Fruit fly (Drosophila melanogaster) whole organism, embryonic: Measurements from ENCODE around the gene CG41128.

Source experiments
- Abd-B ChIP-seq: fragments of 200-800 bp; sonication (Bioruptor generic); optimal IDR thresholded peaks from 2 replicates; lab custom pipeline; 2018; ENCODE audit warnings: missing biosample characterization, mild to moderate bottlenecking, missing genetic modification characterization, moderate library complexity
- Bgb ChIP-seq: fragments of 200-800 bp; sonication (Bioruptor generic); IDR thresholded peaks from 2 replicates; pipeline ENCODE4 v1.3.6; 2022; ENCODE audit warnings: missing biosample characterization, missing genetic modification characterization; ENCODE audit not compliant: partially characterized antibody
- CG1024 ChIP-seq: fragments of 200-800 bp; sonication (Bioruptor generic); IDR thresholded peaks from 2 replicates; pipeline ENCODE4 v1.3.6; 2022; ENCODE audit warnings: missing biosample characterization, missing genetic modification characterization
- CG10431 ChIP-seq: fragments of 200-800 bp; sonication (Bioruptor generic); optimal IDR thresholded peaks from 3 replicates; lab custom pipeline; 2018; ENCODE audit warnings: missing biosample characterization, mild to moderate bottlenecking, missing genetic modification characterization
- CG11398 ChIP-seq: fragments of 200-800 bp; sonication (Bioruptor generic); optimal IDR thresholded peaks from 2 replicates; lab custom pipeline; 2016; ENCODE audit warnings: missing biosample characterization, missing genetic modification characterization
- CG11695 ChIP-seq: fragments of 200-800 bp; sonication (Bioruptor generic); IDR thresholded peaks from 3 replicates; pipeline ENCODE4 v1.3.6; 2022; ENCODE audit warnings: missing biosample characterization, missing genetic modification characterization
- CG15073 ChIP-seq: fragments of 200-800 bp; sonication (Bioruptor generic); optimal IDR thresholded peaks from 2 replicates; lab custom pipeline; 2016; ENCODE audit warnings: missing biosample characterization, missing genetic modification characterization
- CG1602 ChIP-seq: fragments of 200-800 bp; sonication (Bioruptor generic); optimal IDR thresholded peaks from 3 replicates; lab custom pipeline; 2016; ENCODE audit warnings: missing biosample characterization, missing genetic modification characterization
- CG17328 ChIP-seq: fragments of 200-800 bp; sonication (Bioruptor generic); IDR thresholded peaks from 2 replicates; pipeline ENCODE4 v1.3.6; 2022; ENCODE audit warnings: missing biosample characterization, missing genetic modification characterization
- CG17568 ChIP-seq: fragments of 200-800 bp; sonication (Bioruptor generic); optimal IDR thresholded peaks from 2 replicates; lab custom pipeline; 2018; ENCODE audit warnings: missing biosample characterization, mild to moderate bottlenecking, missing genetic modification characterization, moderate library complexity
- CG17802 ChIP-seq: fragments of 200-800 bp; sonication (Bioruptor generic); optimal IDR thresholded peaks from 2 replicates; lab custom pipeline; 2018; ENCODE audit warnings: missing biosample characterization, mild to moderate bottlenecking, missing genetic modification characterization, moderate library complexity
- CG31365 ChIP-seq: fragments of 200-800 bp; sonication (Bioruptor generic); optimal IDR thresholded peaks from 2 replicates; lab custom pipeline; 2018; ENCODE audit warnings: missing biosample characterization, mild to moderate bottlenecking, missing genetic modification characterization
- CG3163 ChIP-seq: fragments of 200-800 bp; sonication (Bioruptor generic); optimal IDR thresholded peaks from 3 replicates; lab custom pipeline; 2016; ENCODE audit warnings: missing biosample characterization, missing genetic modification characterization
- CG32767 ChIP-seq: fragments of 200-800 bp; sonication (Bioruptor generic); IDR thresholded peaks from 2 replicates; pipeline ENCODE4 v1.3.6; 2022; ENCODE audit warnings: missing biosample characterization, missing genetic modification characterization
- CG4707 ChIP-seq: fragments of 200-800 bp; sonication (Bioruptor generic); optimal IDR thresholded peaks from 2 replicates; lab custom pipeline; 2018; ENCODE audit warnings: missing biosample characterization, mild to moderate bottlenecking, missing genetic modification characterization, moderate library complexity
- CG7357 ChIP-seq: fragments of 200-800 bp; sonication (Bioruptor generic); IDR thresholded peaks from 3 replicates; pipeline ENCODE4 v1.3.6; 2022; ENCODE audit warnings: missing biosample characterization, missing genetic modification characterization
- CG7745 ChIP-seq: fragments of 200-800 bp; sonication (Bioruptor generic); optimal IDR thresholded peaks from 2 replicates; lab custom pipeline; 2018; ENCODE audit warnings: missing biosample characterization, mild to moderate bottlenecking, missing genetic modification characterization, moderate library complexity
- CG7963 ChIP-seq: fragments of 200-800 bp; sonication (Bioruptor generic); IDR thresholded peaks from 3 replicates; pipeline ENCODE4 v1.3.6; 2022; ENCODE audit warnings: missing biosample characterization, missing genetic modification characterization; ENCODE audit not compliant: partially characterized antibody
- CG9215 ChIP-seq: fragments of 200-800 bp; sonication (Bioruptor generic); IDR thresholded peaks from 2 replicates; pipeline ENCODE4 v1.3.6; 2022; ENCODE audit warnings: missing biosample characterization, missing genetic modification characterization
- Dad ChIP-seq: fragments of 200-800 bp; sonication (Bioruptor generic); optimal IDR thresholded peaks from 3 replicates; lab custom pipeline; 2016; ENCODE audit warnings: missing biosample characterization, missing genetic modification characterization
- Eip74EF ChIP-seq, 2 experiments: fragments of 200-800 bp in 1 of 2; fragments of >200 bp in 1 of 2; sonication (Bioruptor generic) in 1 of 2; optimal IDR thresholded peaks; 2 replicates each; lab custom pipeline; 2017 to 2019; ENCODE audit warnings: missing biosample characterization in 2 of 2, missing genetic modification characterization in 2 of 2, mild to moderate bottlenecking in 1 of 2, moderate library complexity in 1 of 2
- Gug ChIP-seq: fragments of 200-800 bp; sonication (Bioruptor generic); IDR thresholded peaks from 4 replicates; pipeline ENCODE4 v1.3.6; 2022; ENCODE audit warnings: missing biosample characterization, missing genetic modification characterization
- H2.0 ChIP-seq: fragments of 200-800 bp; sonication (Bioruptor generic); IDR thresholded peaks from 2 replicates; pipeline ENCODE4 v1.3.6; 2022; ENCODE audit warnings: missing biosample characterization, missing genetic modification characterization
- Hr39 ChIP-seq: fragments of >200 bp; optimal IDR thresholded peaks from 2 replicates; lab custom pipeline; 2017
- MBD-R2 ChIP-seq: fragments of 200-800 bp; sonication (Bioruptor generic); IDR thresholded peaks from 2 replicates; pipeline ENCODE4 v1.3.6; 2022; ENCODE audit warnings: missing biosample characterization, missing genetic modification characterization
- Myb ChIP-seq: fragments of 200-800 bp; sonication (Bioruptor generic); optimal IDR thresholded peaks from 2 replicates; lab custom pipeline; 2016; ENCODE audit warnings: missing biosample characterization, missing genetic modification characterization
- NC2α ChIP-seq: fragments of 200-800 bp; sonication (Bioruptor generic); optimal IDR thresholded peaks from 2 replicates; lab custom pipeline; 2016; ENCODE audit warnings: missing biosample characterization, missing genetic modification characterization
- Neu2 ChIP-seq: fragments of 200-800 bp; sonication (Bioruptor generic); optimal IDR thresholded peaks from 3 replicates; lab custom pipeline; 2016; ENCODE audit warnings: missing biosample characterization, missing genetic modification characterization, borderline replicate concordance
- Spps ChIP-seq: fragments of 200-800 bp; sonication (Bioruptor generic); optimal IDR thresholded peaks from 2 replicates; lab custom pipeline; 2018; ENCODE audit warnings: missing biosample characterization, mild to moderate bottlenecking, missing genetic modification characterization
- Trl ChIP-seq, 3 experiments: fragments of >200 bp in 2 of 3; fragments of 200-800 bp in 1 of 3; sonication (Bioruptor generic) in 1 of 3; optimal IDR thresholded peaks; 2 replicates in 1 of 3; 3 replicates in 2 of 3; lab custom pipeline; 2016 to 2017; ENCODE audit warnings: missing biosample characterization in 1 of 3, missing genetic modification characterization in 1 of 3
- Xbp1 ChIP-seq: fragments of 200-800 bp; sonication (Bioruptor generic); optimal IDR thresholded peaks from 3 replicates; lab custom pipeline; 2016; ENCODE audit warnings: missing biosample characterization, mild to moderate bottlenecking, missing genetic modification characterization
- chinmo ChIP-seq: fragments of 200-800 bp; sonication (Bioruptor generic); IDR thresholded peaks from 4 replicates; pipeline ENCODE4 v1.3.6; 2022; ENCODE audit warnings: missing biosample characterization, missing genetic modification characterization; ENCODE audit not compliant: partially characterized antibody
- da ChIP-seq: fragments of 200-800 bp; sonication (Bioruptor generic); optimal IDR thresholded peaks from 2 replicates; lab custom pipeline; 2016; ENCODE audit warnings: missing biosample characterization, missing genetic modification characterization
- dimm ChIP-seq: fragments of 200-800 bp; sonication (Bioruptor generic); IDR thresholded peaks from 2 replicates; pipeline ENCODE4 v1.3.6; 2022; ENCODE audit warnings: missing biosample characterization, missing genetic modification characterization
- dpn ChIP-seq, 2 experiments: fragments of 200-800 bp; sonication (Bioruptor generic); optimal IDR thresholded peaks; 3 replicates each; lab custom pipeline; 2016; ENCODE audit warnings: missing biosample characterization in 2 of 2, missing genetic modification characterization in 2 of 2
- gcm ChIP-seq: fragments of 200-800 bp; sonication (Bioruptor generic); optimal IDR thresholded peaks from 2 replicates; lab custom pipeline; 2019; ENCODE audit warnings: missing biosample characterization, mild to moderate bottlenecking, missing genetic modification characterization, moderate library complexity
- gcm2 ChIP-seq: fragments of 200-800 bp; sonication (Bioruptor generic); optimal IDR thresholded peaks from 2 replicates; lab custom pipeline; 2016; ENCODE audit warnings: missing biosample characterization, missing genetic modification characterization
- h ChIP-seq: fragments of >200 bp; optimal IDR thresholded peaks from 2 replicates; lab custom pipeline; 2017
- ken ChIP-seq: fragments of 200-800 bp; sonication (Bioruptor generic); IDR thresholded peaks from 3 replicates; pipeline ENCODE4 v1.3.6; 2022; ENCODE audit warnings: missing biosample characterization, missing genetic modification characterization
- nmo ChIP-seq: fragments of 200-800 bp; sonication (Bioruptor generic); optimal IDR thresholded peaks from 2 replicates; lab custom pipeline; 2018; ENCODE audit warnings: missing biosample characterization, mild to moderate bottlenecking, missing genetic modification characterization, moderate library complexity
- org-1 ChIP-seq: fragments of 200-800 bp; sonication (Bioruptor generic); optimal IDR thresholded peaks from 2 replicates; lab custom pipeline; 2017; ENCODE audit warnings: missing biosample characterization, missing genetic modification characterization
- pho ChIP-seq: fragments of 200-800 bp; sonication (Bioruptor generic); optimal IDR thresholded peaks from 2 replicates; lab custom pipeline; 2016; ENCODE audit warnings: missing biosample characterization, missing genetic modification characterization
- pum ChIP-seq: fragments of 200-800 bp; sonication (Bioruptor generic); optimal IDR thresholded peaks from 2 replicates; lab custom pipeline; 2016; ENCODE audit warnings: missing biosample characterization, missing genetic modification characterization
- pzg ChIP-seq: fragments of 200-800 bp; sonication (Bioruptor generic); optimal IDR thresholded peaks from 3 replicates; lab custom pipeline; 2018; ENCODE audit warnings: missing biosample characterization, mild to moderate bottlenecking, missing genetic modification characterization, moderate library complexity
- scrt ChIP-seq: fragments of 200-800 bp; sonication (Bioruptor generic); optimal IDR thresholded peaks from 2 replicates; lab custom pipeline; 2018; ENCODE audit warnings: missing biosample characterization, mild to moderate bottlenecking, missing genetic modification characterization, moderate library complexity
- shn ChIP-seq: fragments of 200-800 bp; sonication (Bioruptor generic); optimal IDR thresholded peaks from 3 replicates; lab custom pipeline; 2016; ENCODE audit warnings: missing biosample characterization, missing genetic modification characterization
- wdn ChIP-seq: fragments of 200-800 bp; sonication (Bioruptor generic); IDR thresholded peaks from 2 replicates; pipeline ENCODE4 v1.3.6; 2022; ENCODE audit warnings: missing biosample characterization, missing genetic modification characterization
- z ChIP-seq: fragments of 200-800 bp; sonication (Bioruptor generic); IDR thresholded peaks from 3 replicates; pipeline ENCODE4 v1.3.6; 2022; ENCODE audit warnings: missing biosample characterization, missing genetic modification characterization
- zfh1 ChIP-seq: fragments of 200-800 bp; sonication (Bioruptor generic); IDR thresholded peaks from 3 replicates; pipeline ENCODE4 v1.3.6; 2022; ENCODE audit warnings: missing biosample characterization, missing genetic modification characterization
- zfh2 ChIP-seq: fragments of 200-800 bp; sonication (Bioruptor generic); optimal IDR thresholded peaks from 2 replicates; lab custom pipeline; 2016; ENCODE audit warnings: missing biosample characterization, missing genetic modification characterization

The CG41128 gene

DNA sequence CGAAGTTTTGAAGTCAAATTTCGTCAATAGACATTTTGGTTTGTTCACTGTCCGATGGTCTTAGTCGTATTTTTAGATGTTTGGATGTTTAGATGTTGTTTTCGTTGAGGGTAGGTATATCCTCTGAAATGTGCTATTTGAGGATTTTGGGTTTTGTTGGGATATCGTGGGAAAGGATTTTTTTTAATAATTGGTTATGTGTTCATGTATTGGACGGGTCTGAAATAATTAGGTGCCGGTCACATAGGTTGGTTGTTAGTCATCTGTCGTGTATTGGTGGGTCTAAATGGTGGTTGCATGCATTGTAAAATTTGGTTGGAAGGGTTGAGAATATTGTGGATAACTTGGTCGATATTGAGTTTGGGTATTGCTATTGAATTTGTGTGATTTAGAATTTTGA, 36.5 kb downstream of the CG41128 start (continued):
- TF ChIP-seq CG17802 (tag; lab: Kevin White, UChicago) = peak; percentile 93
- no peak for TF ChIP-seq Neu2 (GFP tag; lab: Kevin White, UChicago)
- no peak for TF ChIP-seq CG17568 (GFP tag; lab: Kevin White, UChicago)
- no peak for TF ChIP-seq Dad
- TF ChIP-seq dpn (GFP tag; optimal IDR thresholded peaks at IDR 0.05; lab: Kevin White, UChicago) = no peak
- no peak for TF ChIP-seq gcm (GFP tag; lab: Kevin White, UChicago)
- TF ChIP-seq gcm2 (GFP tag; lab: Kevin White, UChicago) = no peak
- no peak for TF ChIP-seq CG11398 (GFP tag; lab: Kevin White, UChicago)
- TF ChIP-seq CG7963 (GFP tag; lab: Robert Waterston, UW) = no peak
- no peak for TF ChIP-seq pho (GFP tag; lab: Kevin White, UChicago)
- TF ChIP-seq CG3163 (GFP tag; lab: Kevin White, UChicago) = no peak
- TF ChIP-seq CG1602 (GFP tag; lab: Kevin White, UChicago) = no peak

- TF ChIP-seq CG1024 = peak; percentile 99
- TF ChIP-seq da (GFP tag; lab: Kevin White, UChicago) = no peak
- TF ChIP-seq zfh1 (GFP tag; lab: Robert Waterston, UW) = no peak
- TF ChIP-seq Xbp1 = no peak
- peak; percentile 44; the same call in 1 of the 2 replicates for TF ChIP-seq CG32767 (GFP tag; lab: Robert Waterston, UW)
- TF ChIP-seq scrt (GFP tag; lab: Kevin White, UChicago) = no peak
- TF ChIP-seq CG31365 (tag; lab: Kevin White, UChicago) = no peak
- TF ChIP-seq MBD-R2 (GFP tag; lab: Robert Waterston, UW) = 0 out of 2 replicates have a peak, but pooled peaks have one; percentile 25
- TF ChIP-seq dimm (GFP tag; lab: Robert Waterston, UW) = no peak
- TF ChIP-seq CG9215 (GFP tag; lab: Robert Waterston, UW) = no peak
- TF ChIP-seq Eip74EF (GFP tag; optimal IDR thresholded peaks at IDR 0.05; lab: Kevin White, UChicago) = no peak
- TF ChIP-seq zfh2 (GFP tag; lab: Kevin White, UChicago) = no peak
- TF ChIP-seq CG7357 (GFP tag; lab: Robert Waterston, UW) = peak; percentile 90
- peak; percentile 44 for TF ChIP-seq Abd-B (GFP tag; lab: Kevin White, UChicago)
- no peak for TF ChIP-seq Hr39 (lab: Kevin White, UChicago)
- no peak for TF ChIP-seq Myb (GFP tag; lab: Kevin White, UChicago)
- TF ChIP-seq Bgb (GFP tag; lab: Robert Waterston, UW) = no peak
- TF ChIP-seq Spps = no peak
- no peak for TF ChIP-seq CG11695 (GFP tag; lab: Robert Waterston, UW)
- TF ChIP-seq wdn (GFP tag; lab: Robert Waterston, UW) = no peak
- no peak for TF ChIP-seq CG4707 (GFP tag; lab: Kevin White, UChicago)
- no peak for TF ChIP-seq h (lab: Kevin White, UChicago)
- TF ChIP-seq Trl (optimal IDR thresholded peaks at IDR 0.05; lab: Kevin White, UChicago) = no peak
- no peak for TF ChIP-seq Trl (GFP tag; optimal IDR thresholded peaks at IDR 0.05; lab: Kevin White, UChicago)
- no peak for TF ChIP-seq Gug (GFP tag; lab: Robert Waterston, UW)
- no peak for TF ChIP-seq CG15073
- TF ChIP-seq ken (GFP tag; lab: Robert Waterston, UW) = no peak
- TF ChIP-seq z = no peak
- peak; percentile 43 for TF ChIP-seq pzg (GFP tag; lab: Kevin White, UChicago)
- TF ChIP-seq CG17328 (GFP tag; lab: Robert Waterston, UW) = no peak
- TF ChIP-seq nmo (GFP tag; lab: Kevin White, UChicago) = peak; percentile 63
- no peak for TF ChIP-seq chinmo (GFP tag; lab: Robert Waterston, UW)
- TF ChIP-seq pum (GFP tag; lab: Kevin White, UChicago) = no peak
- TF ChIP-seq shn (GFP tag; lab: Kevin White, UChicago) = no peak
- no peak for TF ChIP-seq NC2α (GFP tag; lab: Kevin White, UChicago)
- TF ChIP-seq CG7745 (tag; lab: Kevin White, UChicago) = no peak
- no peak for TF ChIP-seq org-1 (GFP tag; lab: Kevin White, UChicago)
- no peak for TF ChIP-seq H2.0 (GFP tag; lab: Robert Waterston, UW)
- no peak for TF ChIP-seq CG7963 (GFP tag; lab: Robert Waterston, UW)
- TF ChIP-seq CG10431 (GFP tag; lab: Kevin White, UChicago) = no peak
These were observed 39.6 kb downstream of the CG41128 start for dm6 chr3R:3789607-3790268.
